Fruit fly (Drosophila melanogaster): ENCODE measurements around the gene Pdha.
A peak's percentile ranks its signal among the peaks of the same experiment; 100 is the strongest.

The Pdha gene

DNA sequence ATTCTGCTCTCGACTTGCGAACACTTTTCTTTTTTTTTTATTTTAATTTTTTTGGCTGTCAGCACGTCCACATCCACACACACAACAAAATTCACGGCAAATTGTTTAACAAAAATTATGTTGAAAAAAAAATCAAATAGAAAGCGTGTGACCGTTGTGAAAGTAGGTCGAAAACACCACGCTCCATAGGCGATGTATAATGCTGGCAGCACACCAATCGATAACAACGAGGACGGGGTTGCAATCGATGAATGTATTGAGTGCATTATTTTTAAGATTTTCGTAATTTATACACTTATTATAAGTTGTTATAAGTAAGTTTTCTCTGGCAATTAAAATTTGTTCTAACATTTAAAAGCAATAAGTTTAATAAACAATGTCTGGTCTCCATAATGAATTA, 15.4 kb upstream of the Pdha start, which contains the start of gene Pp2C1 (continued):
- TF ChIP-seq phol (tag; optimal IDR thresholded peaks at IDR 0.05) = peak; percentile 19
- TF ChIP-seq esg (GFP tag; conservative IDR thresholded peaks at IDR 0.05) = no peak
- TF ChIP-seq CG12391 (tag; optimal IDR thresholded peaks at IDR 0.05) = peak; percentile 4
- TF ChIP-seq CG8944 (GFP tag; optimal IDR thresholded peaks at IDR 0.05) = no peak
- no peak for TF ChIP-seq CG5245 (GFP tag; optimal IDR thresholded peaks at IDR 0.05)
- no peak for TF ChIP-seq sd (tag; optimal IDR thresholded peaks at IDR 0.05)
- no peak for TF ChIP-seq CG13296 (GFP tag; optimal IDR thresholded peaks at IDR 0.05)
- no peak for TF ChIP-seq ranshi (GFP tag; IDR thresholded peaks at IDR 0.05)
- TF ChIP-seq Sox102F (GFP tag; optimal IDR thresholded peaks at IDR 0.05) = no peak
- TF ChIP-seq CG17328 (GFP tag; IDR thresholded peaks at IDR 0.05) = no peak
- TF ChIP-seq CG30403 (GFP tag; optimal IDR thresholded peaks at IDR 0.05) = no peak
- TF ChIP-seq CG10366 (GFP tag; IDR thresholded peaks at IDR 0.05) = no peak
- TF ChIP-seq CG12236 (GFP tag; optimal IDR thresholded peaks at IDR 0.05) = no peak
- TF ChIP-seq B-H1 (GFP tag; IDR thresholded peaks at IDR 0.05) = no peak
- no peak for TF ChIP-seq Nf-YA (GFP tag; IDR thresholded peaks at IDR 0.05)
- no peak for TF ChIP-seq crp (GFP tag; optimal IDR thresholded peaks at IDR 0.05)
- TF ChIP-seq pros (GFP tag; optimal IDR thresholded peaks at IDR 0.05) = no peak
- TF ChIP-seq CG2129 (GFP tag; IDR thresholded peaks at IDR 0.05; ENCODE audit: partially characterized antibody) = peak; percentile 40
- no peak; the same call in 2 of the 3 replicates for TF ChIP-seq jigr1 (GFP tag; IDR thresholded peaks at IDR 0.05)
- peak; percentile 67 for TF ChIP-seq pzg (GFP tag; optimal IDR thresholded peaks at IDR 0.05)
- no peak for TF ChIP-seq bab2 (GFP tag; optimal IDR thresholded peaks at IDR 0.05)
- no peak for TF ChIP-seq Doc2 (GFP tag; IDR thresholded peaks at IDR 0.05)
- TF ChIP-seq otp (GFP tag; IDR thresholded peaks at IDR 0.05) = no peak
- TF ChIP-seq tx (GFP tag; optimal IDR thresholded peaks at IDR 0.05) = no peak
- peak; percentile 79 for TF ChIP-seq Elba2 (GFP tag; optimal IDR thresholded peaks at IDR 0.05)
- TF ChIP-seq CG8359 (GFP tag; optimal IDR thresholded peaks at IDR 0.05; ENCODE audit: borderline replicate concordance) = no peak
- peak; percentile 24 for TF ChIP-seq zen (tag; optimal IDR thresholded peaks at IDR 0.05)
- TF ChIP-seq CG34422 (GFP tag; IDR thresholded peaks at IDR 0.05) = no peak
- TF ChIP-seq CG42726 (GFP tag; IDR thresholded peaks at IDR 0.05; ENCODE audit: partially characterized antibody) = peak; percentile 72; the same call in 1 of the 2 replicates
- TF ChIP-seq CG10654 (GFP tag; optimal IDR thresholded peaks at IDR 0.05) = no peak
- no peak for TF ChIP-seq chn (GFP tag; optimal IDR thresholded peaks at IDR 0.05)
- TF ChIP-seq wor (GFP tag; IDR thresholded peaks at IDR 0.05) = no peak
- TF ChIP-seq pum (GFP tag; optimal IDR thresholded peaks at IDR 0.05) = no peak
- TF ChIP-seq CG8290 (GFP tag; optimal IDR thresholded peaks at IDR 0.05) = no peak
- peak; percentile 16 to 49 for TF ChIP-seq CG8290 (tag; optimal IDR thresholded peaks at IDR 0.05)
- no peak for TF ChIP-seq croc (GFP tag; conservative IDR thresholded peaks at IDR 0.05)
- TF ChIP-seq CG2202 (tag; optimal IDR thresholded peaks at IDR 0.05) = no peak
- peak; percentile 39 for TF ChIP-seq Dp (GFP tag; optimal IDR thresholded peaks at IDR 0.05)
- no peak for TF ChIP-seq CG17568 (GFP tag; optimal IDR thresholded peaks at IDR 0.05)
- TF ChIP-seq da (GFP tag; optimal IDR thresholded peaks at IDR 0.05) = no peak
- no peak for TF ChIP-seq pan (optimal IDR thresholded peaks at IDR 0.05)
- TF ChIP-seq pan (GFP tag; optimal IDR thresholded peaks at IDR 0.05 in 1 of 2, IDR thresholded peaks at IDR 0.05 in 1 of 2) = no peak
- TF ChIP-seq so (GFP tag; IDR thresholded peaks at IDR 0.05) = no peak
- no peak for TF ChIP-seq pfk (GFP tag; optimal IDR thresholded peaks at IDR 0.05)
- TF ChIP-seq CG6175 (GFP tag; IDR thresholded peaks at IDR 0.05) = no peak
- no peak for TF ChIP-seq sc (optimal IDR thresholded peaks at IDR 0.05)
- no peak for TF ChIP-seq sc (GFP tag; optimal IDR thresholded peaks at IDR 0.05)
- TF ChIP-seq pnt (GFP tag; optimal IDR thresholded peaks at IDR 0.05) = no peak
- TF ChIP-seq CG6689 (GFP tag; IDR thresholded peaks at IDR 0.05) = no peak
- no peak for TF ChIP-seq Rx (GFP tag; IDR thresholded peaks at IDR 0.05)
- no peak for TF ChIP-seq pb (GFP tag; optimal IDR thresholded peaks at IDR 0.05)
- TF ChIP-seq Pdp1 (GFP tag; optimal IDR thresholded peaks at IDR 0.05) = no peak
- TF ChIP-seq slou (GFP tag; optimal IDR thresholded peaks at IDR 0.05) = no peak
